Fruit fly (Drosophila melanogaster): ENCODE results near the gene cysu.

dm6 chr3R:17391313-17391845 lies 34.2 kb upstream of the cysu start, which contains the start of the genes Brf and sds22:
- TF ChIP-seq esn (GFP tag; optimal IDR thresholded peaks at IDR 0.05) (peak; percentile 97), CG10669 (GFP tag; optimal IDR thresholded peaks at IDR 0.05) (peak; percentile 94)

Measured in whole organism, prepupa.